Fruit fly (Drosophila melanogaster): ENCODE data around the gene RPA2.

The RPA2 gene

dm6 chr2L:20944886-20945558, 19.1 kb upstream of the RPA2 start (continued):
- no peak for TF ChIP-seq hbn (GFP tag; IDR thresholded peaks at IDR 0.05; ENCODE audit: partially characterized antibody)
- TF ChIP-seq CG4854 (GFP tag; optimal IDR thresholded peaks at IDR 0.05): no peak
- TF ChIP-seq CTCF (GFP tag; optimal IDR thresholded peaks at IDR 0.05): no peak
- no peak for TF ChIP-seq ab (GFP tag; optimal IDR thresholded peaks at IDR 0.05)
- no peak for TF ChIP-seq pzg (GFP tag; optimal IDR thresholded peaks at IDR 0.05)
- no peak for TF ChIP-seq lov (optimal IDR thresholded peaks at IDR 0.05)
- TF ChIP-seq lov (GFP tag; IDR thresholded peaks at IDR 0.05): no peak
- peak; percentile 46 for TF ChIP-seq jing (GFP tag; optimal IDR thresholded peaks at IDR 0.05)
- TF ChIP-seq CG13624 (GFP tag; optimal IDR thresholded peaks at IDR 0.05): no peak
- TF ChIP-seq CG8359 (GFP tag; optimal IDR thresholded peaks at IDR 0.05; ENCODE audit: borderline replicate concordance): peak; percentile 26
- TF ChIP-seq Oli (tag; optimal IDR thresholded peaks at IDR 0.05): peak; percentile 55
- no peak for TF ChIP-seq CG4404 (GFP tag; IDR thresholded peaks at IDR 0.05)
- peak; percentile 21 for TF ChIP-seq pum (GFP tag; optimal IDR thresholded peaks at IDR 0.05)
- TF ChIP-seq CG4730 (GFP tag; IDR thresholded peaks at IDR 0.05): no peak
- no peak for TF ChIP-seq CG9609 (GFP tag; optimal IDR thresholded peaks at IDR 0.05)
- TF ChIP-seq CG2129 (GFP tag; IDR thresholded peaks at IDR 0.05; ENCODE audit: partially characterized antibody): no peak
- no peak for TF ChIP-seq CG3281 (GFP tag; optimal IDR thresholded peaks at IDR 0.05)
- 0 out of 2 replicates have a peak, but pooled peaks have one; percentile 17 for TF ChIP-seq wor (GFP tag; IDR thresholded peaks at IDR 0.05)
- no peak for TF ChIP-seq Kr (GFP tag; optimal IDR thresholded peaks at IDR 0.05)
- peak; percentile 32 for TF ChIP-seq pnt (GFP tag; optimal IDR thresholded peaks at IDR 0.05)
- TF ChIP-seq CG10274 (GFP tag; optimal IDR thresholded peaks at IDR 0.05): no peak
- TF ChIP-seq dmrt99B (tag; optimal IDR thresholded peaks at IDR 0.05): peak; percentile 74
- TF ChIP-seq CG13424 (tag; optimal IDR thresholded peaks at IDR 0.05): peak; percentile 51
- TF ChIP-seq jigr1 (GFP tag; IDR thresholded peaks at IDR 0.05): no peak
- no peak for TF ChIP-seq toy (GFP tag; IDR thresholded peaks at IDR 0.05)
- no peak for TF ChIP-seq br (optimal IDR thresholded peaks at IDR 0.05)
- peak; percentile 72 for TF ChIP-seq Sox102F (GFP tag; optimal IDR thresholded peaks at IDR 0.05)
- TF ChIP-seq CG4820 (GFP tag; optimal IDR thresholded peaks at IDR 0.05): peak; percentile 49
- TF ChIP-seq CG15269 (tag; optimal IDR thresholded peaks at IDR 0.05): peak; percentile 42
- TF ChIP-seq CG10959 (GFP tag; IDR thresholded peaks at IDR 0.05): 0 out of 2 replicates have a peak, but pooled peaks have one; percentile 15
- no peak for TF ChIP-seq CG11085 (GFP tag; IDR thresholded peaks at IDR 0.05)
- TF ChIP-seq CG11247 (GFP tag; IDR thresholded peaks at IDR 0.05): no peak
- TF ChIP-seq CG7745 (tag; optimal IDR thresholded peaks at IDR 0.05): no peak
- no peak for TF ChIP-seq Dref (GFP tag; IDR thresholded peaks at IDR 0.05)
- no peak for TF ChIP-seq Mad (GFP tag; optimal IDR thresholded peaks at IDR 0.05)
- TF ChIP-seq Antp (GFP tag; optimal IDR thresholded peaks at IDR 0.05): peak; percentile 38
- TF ChIP-seq CG4328 (GFP tag; optimal IDR thresholded peaks at IDR 0.05): no peak
- TF ChIP-seq CG1024 (GFP tag; IDR thresholded peaks at IDR 0.05): no peak
- no peak for TF ChIP-seq CG11696 (GFP tag; IDR thresholded peaks at IDR 0.05)
- peak; percentile 18 for TF ChIP-seq Hr3 (GFP tag; optimal IDR thresholded peaks at IDR 0.05)
- TF ChIP-seq CG8089 (GFP tag; optimal IDR thresholded peaks at IDR 0.05): peak; percentile 47
- TF ChIP-seq CG14710 (tag; optimal IDR thresholded peaks at IDR 0.05): peak; percentile 67
- TF ChIP-seq dysf (GFP tag; IDR thresholded peaks at IDR 0.05): peak; percentile 57
- TF ChIP-seq CG10209 (GFP tag; optimal IDR thresholded peaks at IDR 0.05): peak; percentile 24
- TF ChIP-seq CG31441 (GFP tag; IDR thresholded peaks at IDR 0.05): peak; percentile 72
- TF ChIP-seq cas (GFP tag; IDR thresholded peaks at IDR 0.05): no peak
- no peak for TF ChIP-seq Tbp (GFP tag; optimal IDR thresholded peaks at IDR 0.05)
- TF ChIP-seq Gsc (GFP tag; IDR thresholded peaks at IDR 0.05): no peak
- TF ChIP-seq p53 (GFP tag; optimal IDR thresholded peaks at IDR 0.05): no peak
- no peak for TF ChIP-seq GATAe (GFP tag; conservative IDR thresholded peaks at IDR 0.05)
- no peak for TF ChIP-seq Deaf1 (tag; optimal IDR thresholded peaks at IDR 0.05)
- no peak for TF ChIP-seq ro (GFP tag; IDR thresholded peaks at IDR 0.05)
